Fruit fly (Drosophila melanogaster) whole organism: ENCODE measurements around the gene CG1161.

Experiments
- CG8478 ChIP-seq: fragments of >200 bp; optimal IDR thresholded peaks from 2 replicates; lab custom pipeline; 2018; ENCODE audit warnings: inconsistent platforms
- Dll ChIP-seq: fragments of >200 bp; optimal IDR thresholded peaks from 2 replicates; lab custom pipeline; 2017
- EcR ChIP-seq, 2 experiments: fragments of >200 bp; optimal IDR thresholded peaks; 2 replicates each; lab custom pipeline; 2017; ENCODE audit warnings: missing biosample characterization in 2 of 2, missing genetic modification characterization in 2 of 2, missing genetic modification reagents in 2 of 2
- pan ChIP-seq: fragments of >200 bp; optimal IDR thresholded peaks from 2 replicates; lab custom pipeline; 2017
- psq ChIP-seq: fragments of >200 bp; optimal IDR thresholded peaks from 2 replicates; lab custom pipeline; 2017
- usp ChIP-seq: fragments of >200 bp; optimal IDR thresholded peaks from 2 replicates; lab custom pipeline; 2017; ENCODE audit warnings: missing biosample characterization, missing genetic modification characterization, mixed read lengths

CG1161 gene

DNA sequence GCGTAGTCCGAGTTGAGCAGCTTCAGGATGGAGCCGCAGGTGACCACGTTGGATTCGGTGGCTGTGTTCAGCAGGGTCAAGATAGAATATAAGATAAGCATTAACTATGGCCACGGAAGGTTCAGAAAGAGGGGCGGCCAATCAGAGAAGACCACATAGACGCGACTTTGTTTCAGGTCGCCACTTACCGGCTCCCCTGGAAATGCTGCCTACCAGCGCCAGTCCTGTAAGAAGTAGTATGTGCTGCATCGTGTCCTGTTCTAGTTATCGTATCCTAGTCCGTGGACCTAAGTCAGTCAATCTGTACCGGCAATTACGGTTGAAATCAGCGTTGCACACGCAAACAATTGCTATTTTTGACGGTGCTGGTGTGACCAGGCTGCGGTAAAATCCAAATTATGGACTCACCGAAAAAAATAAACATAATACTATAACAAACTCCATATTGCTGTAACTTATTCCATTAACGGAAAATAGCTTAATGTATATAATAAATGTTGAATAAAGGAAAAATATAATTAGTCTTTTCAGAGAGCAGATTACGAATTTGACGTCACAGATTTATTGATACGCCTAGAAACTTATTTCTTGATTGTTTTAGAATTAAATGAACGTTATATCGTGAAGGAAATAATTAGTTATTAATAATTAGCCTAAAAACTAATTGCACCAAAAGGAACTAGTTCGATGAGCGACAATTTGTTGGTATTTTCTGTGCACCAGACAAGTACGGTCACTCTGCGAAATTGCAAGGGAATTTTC lies at the start of gene CG1161, which contains the start of gene CG11999:
CG1161 (plus strand) TSS at position 720 of the 762 bp plus-strand sequence.
CG11999 (minus strand) TSS at position 375 of the 762 bp plus-strand sequence.
- TF ChIP-seq psq (lab: Kevin White, UChicago) = no peak
- no peak for TF ChIP-seq CG8478 (lab: Kevin White, UChicago)
- TF ChIP-seq Dll = no peak
- TF ChIP-seq usp (GFP tag; lab: Kevin White, UChicago) = no peak
- TF ChIP-seq EcR (GFP tag; optimal IDR thresholded peaks at IDR 0.05; lab: Kevin White, UChicago) = no peak
- TF ChIP-seq pan (lab: Kevin White, UChicago) = no peak

dm6 chr3R:5305850-5306483 lies 48.9 kb upstream of the CG1161 start:
- TF ChIP-seq usp (GFP tag; lab: Kevin White, UChicago) (no peak), Dll (no peak), CG8478 (lab: Kevin White, UChicago) (no peak), EcR (GFP tag; optimal IDR thresholded peaks at IDR 0.05; lab: Kevin White, UChicago) (no peak), pan (lab: Kevin White, UChicago) (no peak), psq (lab: Kevin White, UChicago) (no peak)

- TF ChIP-seq usp (GFP tag; lab: Kevin White, UChicago) (no peak), Dll (no peak), pan (lab: Kevin White, UChicago) (no peak), psq (lab: Kevin White, UChicago) (no peak), CG8478 (lab: Kevin White, UChicago) (no peak), EcR (GFP tag; optimal IDR thresholded peaks at IDR 0.05; lab: Kevin White, UChicago) (no peak)
Observed at dm6 chr3R:5308137-5308797, 46.6 kb upstream of the CG1161 start.

- TF ChIP-seq psq (lab: Kevin White, UChicago) = no peak
- TF ChIP-seq pan (lab: Kevin White, UChicago) = no peak
- no peak for TF ChIP-seq CG8478 (lab: Kevin White, UChicago)
- no peak for TF ChIP-seq usp (GFP tag; lab: Kevin White, UChicago)
- no peak for TF ChIP-seq EcR (GFP tag; optimal IDR thresholded peaks at IDR 0.05; lab: Kevin White, UChicago)
- TF ChIP-seq Dll = no peak
Observed at dm6 chr3R:5309234-5309798, 45.6 kb upstream of the CG1161 start.

dm6 chr3R:5310250-5310649 lies 44.6 kb upstream of the CG1161 start:
- TF ChIP-seq EcR (GFP tag; optimal IDR thresholded peaks at IDR 0.05; lab: Kevin White, UChicago) (no peak), pan (lab: Kevin White, UChicago) (no peak), Dll (no peak), psq (lab: Kevin White, UChicago) (no peak), CG8478 (lab: Kevin White, UChicago) (no peak), usp (GFP tag; lab: Kevin White, UChicago) (no peak)

dm6 chr3R:5315050-5315643 lies 39.7 kb upstream of the CG1161 start:
- TF ChIP-seq usp (GFP tag; lab: Kevin White, UChicago) = no peak
- TF ChIP-seq EcR (GFP tag; optimal IDR thresholded peaks at IDR 0.05; lab: Kevin White, UChicago) = no peak
- no peak for TF ChIP-seq Dll
- no peak for TF ChIP-seq psq (lab: Kevin White, UChicago)
- no peak for TF ChIP-seq pan (lab: Kevin White, UChicago)
- TF ChIP-seq CG8478 (lab: Kevin White, UChicago) = no peak

- TF ChIP-seq CG8478 (lab: Kevin White, UChicago) = no peak
Observed at dm6 chr3R:5315871-5316270, 39.0 kb upstream of the CG1161 start.

- TF ChIP-seq psq (lab: Kevin White, UChicago) = no peak
- peak in 1 of 2 experiments; percentile 26 for TF ChIP-seq EcR (GFP tag; optimal IDR thresholded peaks at IDR 0.05; lab: Kevin White, UChicago)
Observed at dm6 chr3R:5316790-5317189, 38.1 kb upstream of the CG1161 start.

DNA sequence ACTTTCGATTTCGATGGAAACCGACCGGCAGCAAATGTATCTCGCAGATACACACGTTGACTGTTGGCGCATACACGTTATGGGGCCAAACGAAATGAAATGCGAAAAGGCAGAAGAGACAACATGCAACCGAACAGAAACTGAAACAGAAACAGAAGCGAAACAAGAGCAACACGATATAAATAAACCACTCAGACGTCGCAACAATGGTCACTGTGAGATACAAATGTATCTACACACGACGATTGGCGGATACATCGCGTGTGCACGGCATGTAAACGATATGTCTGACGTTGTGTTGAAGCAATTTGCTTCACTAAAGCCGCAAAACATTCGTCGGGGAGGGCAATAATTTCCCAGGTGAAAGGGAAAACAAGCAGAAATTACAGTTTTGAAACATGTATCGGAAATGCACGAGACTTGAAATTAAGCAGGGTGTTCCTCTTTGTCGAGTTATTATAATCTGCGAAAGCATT lies 37.2 kb upstream of the CG1161 start:
- TF ChIP-seq EcR (GFP tag; optimal IDR thresholded peaks at IDR 0.05; lab: Kevin White, UChicago) (no peak), usp (GFP tag; lab: Kevin White, UChicago) (no peak), Dll (no peak), pan (lab: Kevin White, UChicago) (no peak), psq (lab: Kevin White, UChicago) (no peak), CG8478 (lab: Kevin White, UChicago) (no peak)

DNA sequence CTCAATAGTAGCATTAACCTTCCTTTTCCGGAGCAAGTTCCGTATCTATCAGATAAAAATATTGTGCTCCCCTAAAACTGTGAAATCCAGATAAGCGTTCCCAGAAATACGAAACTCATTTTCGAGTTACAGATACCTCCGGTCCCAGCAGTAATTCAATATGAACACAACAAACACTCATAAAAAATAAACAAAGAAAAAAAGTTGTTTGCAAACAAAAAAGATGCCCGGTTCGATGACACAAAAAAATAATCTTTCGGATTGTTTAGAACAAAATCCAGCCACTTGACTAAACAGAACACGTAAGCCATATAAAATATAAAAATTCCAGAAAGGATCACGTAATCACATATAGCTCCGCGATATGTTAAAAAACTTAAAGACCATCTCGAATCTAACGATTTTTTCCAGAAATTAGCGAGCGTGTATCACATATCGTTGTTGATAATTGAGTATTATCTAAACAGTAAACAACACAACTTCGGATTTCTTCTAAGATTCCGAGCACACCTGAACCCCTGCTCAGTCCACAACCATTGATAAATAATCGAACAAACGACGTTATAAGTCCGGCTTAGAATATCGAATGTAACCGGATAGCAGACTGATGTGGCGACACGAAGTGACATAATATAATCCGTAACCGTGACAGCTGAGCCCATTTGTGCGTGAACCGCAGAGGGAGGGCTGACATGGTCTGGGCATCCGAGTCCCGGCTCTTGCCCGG lies 35.7 kb upstream of the CG1161 start:
- TF ChIP-seq psq (lab: Kevin White, UChicago) = no peak

DNA sequence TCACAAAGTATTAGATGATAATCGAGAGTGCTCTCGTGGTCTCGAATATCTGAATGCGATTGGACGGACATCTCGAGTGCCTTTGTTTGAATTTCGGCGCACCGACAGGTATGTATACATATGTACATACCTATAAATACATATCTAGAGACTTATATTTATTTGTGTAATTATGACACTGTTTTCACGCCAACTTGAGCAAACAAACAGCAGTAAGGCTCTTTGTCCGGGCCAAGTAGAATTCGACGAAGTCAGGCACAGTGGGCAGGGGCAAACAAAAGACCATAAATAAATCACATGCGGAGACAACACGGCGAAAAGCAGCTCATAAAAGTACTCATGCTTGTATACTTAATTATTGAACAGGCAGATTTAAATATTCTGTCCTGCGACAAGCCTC lies 34.2 kb upstream of the CG1161 start:
- TF ChIP-seq EcR (GFP tag; optimal IDR thresholded peaks at IDR 0.05; lab: Kevin White, UChicago) = no peak
- TF ChIP-seq psq (lab: Kevin White, UChicago) = no peak
- TF ChIP-seq usp (GFP tag; lab: Kevin White, UChicago) = no peak
- TF ChIP-seq Dll = no peak
